Fruit fly (Drosophila melanogaster) whole organism, embryonic: Measurements from ENCODE around the gene Rlb1.

ENCODE experiments used
- Awh ChIP-seq: fragments of 200-800 bp; sonication (Bioruptor generic); IDR thresholded peaks from 2 replicates; pipeline ENCODE4, ENCODE4 v1.3.6; 2022; ENCODE audit warnings: missing biosample characterization, missing genetic modification characterization
- B-H2 ChIP-seq: fragments of 200-800 bp; sonication (Bioruptor generic); optimal IDR thresholded peaks from 2 replicates; lab custom pipeline; 2018; ENCODE audit warnings: missing biosample characterization, mild to moderate bottlenecking, missing genetic modification characterization
- Blimp-1 ChIP-seq: fragments of 200-800 bp; sonication (Bioruptor generic); optimal IDR thresholded peaks from 3 replicates; lab custom pipeline; 2018; ENCODE audit warnings: missing biosample characterization, missing genetic modification characterization, mild to moderate bottlenecking, moderate library complexity, missing genetic modification reagents
- CG1024 ChIP-seq: fragments of 200-800 bp; sonication (Bioruptor generic); IDR thresholded peaks from 2 replicates; pipeline ENCODE4 v1.3.6; 2022; ENCODE audit warnings: missing biosample characterization, missing genetic modification characterization
- CG10321 ChIP-seq: fragments of 200-800 bp; sonication (Bioruptor generic); IDR thresholded peaks from 2 replicates; pipeline ENCODE4 v1.3.6; 2022; ENCODE audit warnings: missing biosample characterization, missing genetic modification characterization
- CG11085 ChIP-seq: fragments of 200-800 bp; sonication (Bioruptor generic); IDR thresholded peaks from 2 replicates; pipeline ENCODE4 v1.3.6; 2022; ENCODE audit warnings: missing biosample characterization, missing genetic modification characterization
- CG11560 ChIP-seq: fragments of 200-800 bp; sonication (Bioruptor generic); IDR thresholded peaks from 3 replicates; pipeline ENCODE4 v1.3.6; 2022; ENCODE audit warnings: missing biosample characterization, missing genetic modification characterization
- CG13287 ChIP-seq: fragments of 200-800 bp; sonication (Bioruptor generic); IDR thresholded peaks from 2 replicates; pipeline ENCODE4 v1.3.6; 2022; ENCODE audit warnings: missing biosample characterization, missing genetic modification characterization; ENCODE audit not compliant: partially characterized antibody
- CG13424 ChIP-seq: fragments of 200-800 bp; sonication (Bioruptor generic); optimal IDR thresholded peaks from 2 replicates; lab custom pipeline; 2019; ENCODE audit warnings: missing biosample characterization, mild to moderate bottlenecking, missing genetic modification characterization, moderate library complexity
- CG14441 ChIP-seq: fragments of 200-800 bp; sonication (Bioruptor generic); IDR thresholded peaks from 2 replicates; pipeline ENCODE4 v1.3.6; 2022; ENCODE audit warnings: missing biosample characterization, missing genetic modification characterization
- CG14710 ChIP-seq: fragments of 200-800 bp; sonication (Bioruptor generic); optimal IDR thresholded peaks from 3 replicates; lab custom pipeline; 2019; ENCODE audit warnings: missing biosample characterization, mild to moderate bottlenecking, missing genetic modification characterization, moderate library complexity
- CG17328 ChIP-seq: fragments of 200-800 bp; sonication (Bioruptor generic); IDR thresholded peaks from 2 replicates; pipeline ENCODE4 v1.3.6; 2022; ENCODE audit warnings: missing biosample characterization, missing genetic modification characterization
- CG33213 ChIP-seq: fragments of 200-800 bp; sonication (Bioruptor generic); optimal IDR thresholded peaks from 3 replicates; lab custom pipeline; 2016; ENCODE audit warnings: missing biosample characterization, missing genetic modification characterization
- CG5245 ChIP-seq: fragments of 200-800 bp; sonication (Bioruptor generic); optimal IDR thresholded peaks from 3 replicates; lab custom pipeline; 2016; ENCODE audit warnings: missing biosample characterization, missing genetic modification characterization
- CG7963 ChIP-seq: fragments of 200-800 bp; sonication (Bioruptor generic); IDR thresholded peaks from 3 replicates; pipeline ENCODE4 v1.3.6; 2022; ENCODE audit warnings: missing biosample characterization, missing genetic modification characterization; ENCODE audit not compliant: partially characterized antibody
- CG9215 ChIP-seq: fragments of 200-800 bp; sonication (Bioruptor generic); IDR thresholded peaks from 2 replicates; pipeline ENCODE4 v1.3.6; 2022; ENCODE audit warnings: missing biosample characterization, missing genetic modification characterization
- Dref ChIP-seq: fragments of 200-800 bp; sonication (Bioruptor generic); IDR thresholded peaks from 2 replicates; pipeline ENCODE4 v1.3.6; 2022; ENCODE audit warnings: missing biosample characterization, missing genetic modification characterization
- E2f2 ChIP-seq: fragments of 200-800 bp; sonication (Bioruptor generic); IDR thresholded peaks from 2 replicates; pipeline ENCODE4 v1.3.6; 2022; ENCODE audit warnings: missing biosample characterization, missing genetic modification characterization
- Gug ChIP-seq: fragments of 200-800 bp; sonication (Bioruptor generic); IDR thresholded peaks from 4 replicates; pipeline ENCODE4 v1.3.6; 2022; ENCODE audit warnings: missing biosample characterization, missing genetic modification characterization
- Hand ChIP-seq: fragments of 200-800 bp; sonication (Bioruptor generic); optimal IDR thresholded peaks from 2 replicates; lab custom pipeline; 2017; ENCODE audit warnings: mild to moderate bottlenecking, missing biosample characterization, missing genetic modification reagents, missing genetic modification characterization
- HmgZ ChIP-seq: fragments of 200-800 bp; sonication (Bioruptor generic); optimal IDR thresholded peaks from 2 replicates; lab custom pipeline; 2018; ENCODE audit warnings: missing biosample characterization, mild to moderate bottlenecking, missing genetic modification characterization
- Hr78 ChIP-seq, 2 experiments: fragments of 200-800 bp in 1 of 2; fragments of >200 bp in 1 of 2; sonication (Bioruptor generic) in 1 of 2; optimal IDR thresholded peaks; 2 replicates each; lab custom pipeline; 2017 to 2019; ENCODE audit warnings: missing biosample characterization in 2 of 2, missing genetic modification characterization in 2 of 2, mild to moderate bottlenecking in 1 of 2, moderate library complexity in 1 of 2
- Max ChIP-seq: fragments of 200-800 bp; sonication (Bioruptor generic); optimal IDR thresholded peaks from 2 replicates; lab custom pipeline; 2016; ENCODE audit warnings: missing biosample characterization, mild to moderate bottlenecking, missing genetic modification characterization
- NC2β ChIP-seq: fragments of 200-800 bp; sonication (Bioruptor generic); optimal IDR thresholded peaks from 2 replicates; lab custom pipeline; 2016; ENCODE audit warnings: missing biosample characterization, missing genetic modification characterization
- NK7.1 ChIP-seq: fragments of 200-800 bp; sonication (Bioruptor generic); optimal IDR thresholded peaks from 3 replicates; lab custom pipeline; 2016; ENCODE audit warnings: missing biosample characterization, missing genetic modification characterization
- Rfx ChIP-seq: fragments of 200-800 bp; sonication (Bioruptor generic); IDR thresholded peaks from 2 replicates; pipeline ENCODE4 v1.3.6; 2022; ENCODE audit warnings: missing biosample characterization, missing genetic modification characterization
- Stat92E ChIP-seq, 3 experiments: fragments of >200 bp in 2 of 3; fragments of 200-800 bp in 1 of 3; sonication (Bioruptor generic) in 1 of 3; optimal IDR thresholded peaks; 2 replicates each; lab custom pipeline; 2017 to 2019; ENCODE audit warnings: missing biosample characterization in 3 of 3, missing genetic modification characterization in 3 of 3, mild to moderate bottlenecking in 1 of 3, moderate library complexity in 1 of 3
- YL-1 ChIP-seq: fragments of 200-800 bp; sonication (Bioruptor generic); optimal IDR thresholded peaks from 3 replicates; lab custom pipeline; 2017; ENCODE audit warnings: missing biosample characterization, mild to moderate bottlenecking, missing genetic modification characterization
- br ChIP-seq: fragments of >200 bp; optimal IDR thresholded peaks from 2 replicates; lab custom pipeline; 2017
- bsh ChIP-seq, 2 experiments: fragments of 200-800 bp; sonication (Bioruptor generic); optimal IDR thresholded peaks; 2 replicates each; lab custom pipeline; 2017 to 2018; ENCODE audit warnings: mild to moderate bottlenecking in 2 of 2, missing biosample characterization in 2 of 2, missing genetic modification characterization in 2 of 2, moderate library complexity in 1 of 2
- cg ChIP-seq: fragments of 200-800 bp; sonication (Bioruptor generic); optimal IDR thresholded peaks from 3 replicates; lab custom pipeline; 2019; ENCODE audit warnings: missing biosample characterization, mild to moderate bottlenecking, missing genetic modification characterization, moderate library complexity
- crol ChIP-seq: fragments of 200-800 bp; sonication (Bioruptor generic); IDR thresholded peaks from 2 replicates; pipeline ENCODE4 v1.3.6; 2022; ENCODE audit warnings: missing biosample characterization, missing genetic modification characterization
- da ChIP-seq: fragments of 200-800 bp; sonication (Bioruptor generic); optimal IDR thresholded peaks from 2 replicates; lab custom pipeline; 2016; ENCODE audit warnings: missing biosample characterization, missing genetic modification characterization
- dan ChIP-seq: fragments of 200-800 bp; sonication (Bioruptor generic); IDR thresholded peaks from 2 replicates; pipeline ENCODE4 v1.3.6; 2022; ENCODE audit warnings: missing biosample characterization, missing genetic modification characterization
- dati ChIP-seq: fragments of 200-800 bp; sonication (Bioruptor generic); IDR thresholded peaks from 2 replicates; pipeline ENCODE4 v1.3.6; 2022; ENCODE audit warnings: missing biosample characterization, missing genetic modification characterization
- dimm ChIP-seq: fragments of 200-800 bp; sonication (Bioruptor generic); IDR thresholded peaks from 2 replicates; pipeline ENCODE4 v1.3.6; 2022; ENCODE audit warnings: missing biosample characterization, missing genetic modification characterization
- dpn ChIP-seq, 2 experiments: fragments of 200-800 bp; sonication (Bioruptor generic); optimal IDR thresholded peaks; 3 replicates each; lab custom pipeline; 2016; ENCODE audit warnings: missing biosample characterization in 2 of 2, missing genetic modification characterization in 2 of 2
- emc ChIP-seq: fragments of 200-800 bp; sonication (Bioruptor generic); optimal IDR thresholded peaks from 2 replicates; lab custom pipeline; 2016; ENCODE audit warnings: missing biosample characterization, missing genetic modification characterization
- fru ChIP-seq: fragments of >200 bp; optimal IDR thresholded peaks from 2 replicates; lab custom pipeline; 2017
- ftz-f1 ChIP-seq: fragments of 200-800 bp; sonication (Bioruptor generic); optimal IDR thresholded peaks from 2 replicates; lab custom pipeline; 2016; ENCODE audit warnings: missing biosample characterization, missing genetic modification characterization
- gt ChIP-seq: fragments of 200-800 bp; sonication (Bioruptor generic); IDR thresholded peaks from 2 replicates; pipeline ENCODE4 v1.3.6; 2022; ENCODE audit warnings: missing biosample characterization, missing genetic modification characterization
- hbn ChIP-seq: fragments of 200-800 bp; sonication (Bioruptor generic); IDR thresholded peaks from 2 replicates; pipeline ENCODE4 v1.3.6; 2022; ENCODE audit warnings: missing biosample characterization, missing genetic modification characterization; ENCODE audit not compliant: partially characterized antibody
- jing ChIP-seq: fragments of 200-800 bp; sonication (Bioruptor generic); optimal IDR thresholded peaks from 2 replicates; lab custom pipeline; 2018; ENCODE audit warnings: missing biosample characterization, mild to moderate bottlenecking, missing genetic modification characterization
- lov ChIP-seq, 2 experiments: fragments of 200-800 bp in 1 of 2; fragments of >200 bp in 1 of 2; sonication (Bioruptor generic) in 1 of 2; IDR thresholded peaks in 1 of 2; optimal IDR thresholded peaks in 1 of 2; 2 replicates in 1 of 2; 3 replicates in 1 of 2; pipeline versions ENCODE4 v1.3.6 to Lab custom; 2017 to 2022; ENCODE audit warnings: missing biosample characterization in 1 of 2, missing genetic modification characterization in 1 of 2
- pb ChIP-seq: fragments of 200-800 bp; sonication (Bioruptor generic); optimal IDR thresholded peaks from 3 replicates; lab custom pipeline; 2016; ENCODE audit warnings: missing biosample characterization, missing genetic modification characterization
- pho ChIP-seq: fragments of 200-800 bp; sonication (Bioruptor generic); optimal IDR thresholded peaks from 2 replicates; lab custom pipeline; 2016; ENCODE audit warnings: missing biosample characterization, missing genetic modification characterization
- pnt ChIP-seq: fragments of 200-800 bp; sonication (Bioruptor generic); optimal IDR thresholded peaks from 3 replicates; lab custom pipeline; 2016; ENCODE audit warnings: missing biosample characterization, missing genetic modification characterization
- pum ChIP-seq: fragments of 200-800 bp; sonication (Bioruptor generic); optimal IDR thresholded peaks from 2 replicates; lab custom pipeline; 2016; ENCODE audit warnings: missing biosample characterization, missing genetic modification characterization
- pzg ChIP-seq: fragments of 200-800 bp; sonication (Bioruptor generic); optimal IDR thresholded peaks from 3 replicates; lab custom pipeline; 2018; ENCODE audit warnings: missing biosample characterization, mild to moderate bottlenecking, missing genetic modification characterization, moderate library complexity
- repo ChIP-seq: fragments of 200-800 bp; sonication (Bioruptor generic); optimal IDR thresholded peaks from 2 replicates; lab custom pipeline; 2016; ENCODE audit warnings: missing biosample characterization, missing genetic modification characterization
- wdn ChIP-seq: fragments of 200-800 bp; sonication (Bioruptor generic); IDR thresholded peaks from 2 replicates; pipeline ENCODE4 v1.3.6; 2022; ENCODE audit warnings: missing biosample characterization, missing genetic modification characterization
- yki ChIP-seq: fragments of >200 bp; optimal IDR thresholded peaks from 3 replicates; lab custom pipeline; 2018

Gene Rlb1

DNA sequence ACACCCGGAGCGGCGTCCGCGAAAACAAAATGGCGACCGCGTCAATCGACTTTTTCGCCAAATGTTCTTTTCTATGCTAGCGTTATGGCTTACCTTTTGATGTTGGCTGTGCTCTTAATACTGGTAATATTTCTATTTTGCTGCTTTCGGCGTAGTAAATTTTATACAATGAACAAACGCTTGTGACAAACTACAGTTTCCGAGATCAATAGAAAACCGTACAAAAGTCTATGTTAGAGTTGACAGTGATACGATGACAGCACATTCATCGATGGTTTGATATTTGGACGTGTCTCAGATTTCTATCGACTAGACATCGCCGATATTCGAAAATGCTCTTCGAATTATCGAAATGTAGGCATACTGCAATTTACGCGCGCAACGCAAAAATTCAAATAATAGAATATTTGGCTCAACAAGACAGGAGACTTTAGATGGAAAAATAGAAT is 3.0 kb upstream of the Rlb1 start, which contains the start of gene rump (continued):
- TF ChIP-seq bsh (GFP tag; optimal IDR thresholded peaks at IDR 0.05; lab: Kevin White, UChicago), result peak in 1 of 2 experiments; percentile 13
- no peak for TF ChIP-seq Hand
- no peak for TF ChIP-seq CG9215 (GFP tag; lab: Robert Waterston, UW)
- no peak for TF ChIP-seq yki (lab: Kevin White, UChicago)
- no peak for TF ChIP-seq da (GFP tag; lab: Kevin White, UChicago)
- no peak for TF ChIP-seq gt (GFP tag; lab: Robert Waterston, UW)
- no peak for TF ChIP-seq emc (GFP tag; lab: Kevin White, UChicago)
- TF ChIP-seq CG14710, result peak; percentile 77
- TF ChIP-seq hbn (GFP tag; lab: Robert Waterston, UW), result no peak
- no peak for TF ChIP-seq Hr78 (GFP tag; optimal IDR thresholded peaks at IDR 0.05; lab: Kevin White, UChicago)
- no peak for TF ChIP-seq CG10321 (GFP tag; lab: Robert Waterston, UW)
- TF ChIP-seq Max (GFP tag; lab: Kevin White, UChicago), result no peak
- TF ChIP-seq fru (lab: Kevin White, UChicago), result no peak
- TF ChIP-seq CG7963 (GFP tag; lab: Robert Waterston, UW), result no peak
- TF ChIP-seq pzg (GFP tag; lab: Kevin White, UChicago), result peak; percentile 95
- TF ChIP-seq pho (GFP tag; lab: Kevin White, UChicago), result peak; percentile 16
- TF ChIP-seq pum, result no peak
- TF ChIP-seq NC2β (GFP tag; lab: Kevin White, UChicago), result peak; percentile 25
- TF ChIP-seq wdn, result no peak
- peak; percentile 7 for TF ChIP-seq CG33213
- no peak for TF ChIP-seq Awh (GFP tag; lab: Robert Waterston, UW)
- TF ChIP-seq YL-1 (GFP tag; lab: Kevin White, UChicago), result peak; percentile 92
- no peak for TF ChIP-seq lov (optimal IDR thresholded peaks at IDR 0.05; lab: Kevin White, UChicago)
- TF ChIP-seq lov (GFP tag; IDR thresholded peaks at IDR 0.05; lab: Robert Waterston, UW), result no peak
- no peak for TF ChIP-seq CG13287 (GFP tag; lab: Robert Waterston, UW)
- TF ChIP-seq br (lab: Kevin White, UChicago), result no peak
- peak; percentile 26 for TF ChIP-seq B-H2 (GFP tag; lab: Kevin White, UChicago)
- TF ChIP-seq dati, result no peak
- TF ChIP-seq crol (GFP tag; lab: Robert Waterston, UW), result no peak
- no peak for TF ChIP-seq dan (GFP tag; lab: Robert Waterston, UW)
- no peak for TF ChIP-seq CG1024 (GFP tag; lab: Robert Waterston, UW)
- no peak for TF ChIP-seq E2f2 (GFP tag; lab: Robert Waterston, UW)
- TF ChIP-seq Stat92E (GFP tag; optimal IDR thresholded peaks at IDR 0.05; lab: Kevin White, UChicago), result peak in 1 of 3 experiments; percentile 58
- TF ChIP-seq Gug, result no peak; the same call in 3 of the 4 replicates
- TF ChIP-seq dpn (GFP tag; optimal IDR thresholded peaks at IDR 0.05; lab: Kevin White, UChicago), result no peak
- no peak for TF ChIP-seq CG11560 (tag; lab: Robert Waterston, UW)
- no peak for TF ChIP-seq NK7.1 (GFP tag; lab: Kevin White, UChicago)
- no peak for TF ChIP-seq CG5245 (GFP tag; lab: Kevin White, UChicago)
- TF ChIP-seq CG17328 (GFP tag; lab: Robert Waterston, UW), result no peak
- TF ChIP-seq CG14441 (GFP tag; lab: Robert Waterston, UW), result no peak
- no peak for TF ChIP-seq Blimp-1 (GFP tag; lab: Kevin White, UChicago)
- TF ChIP-seq cg, result no peak
- TF ChIP-seq Rfx (GFP tag; lab: Robert Waterston, UW), result no peak
- TF ChIP-seq pnt (GFP tag; lab: Kevin White, UChicago), result no peak
- no peak for TF ChIP-seq repo
- no peak for TF ChIP-seq Dref (GFP tag; lab: Robert Waterston, UW)
- no peak for TF ChIP-seq pb (GFP tag; lab: Kevin White, UChicago)
- no peak for TF ChIP-seq CG13424
- no peak for TF ChIP-seq dimm (GFP tag; lab: Robert Waterston, UW)
- TF ChIP-seq HmgZ (tag; lab: Kevin White, UChicago), result peak; percentile 74
- no peak for TF ChIP-seq ftz-f1
- no peak for TF ChIP-seq CG11085 (GFP tag; lab: Robert Waterston, UW)
- no peak for TF ChIP-seq jing
